Worm (Caenorhabditis elegans) whole organism, L1 larva: ENCODE measurements around the gene nep-6.

Source experiments
- blmp-1 ChIP-seq: fragments of 150-350 bp; optimal IDR thresholded peaks from 2 replicates; lab custom pipeline; 2014; ENCODE audit warnings: missing biosample characterization, missing genetic modification characterization
- ceh-82 ChIP-seq, 3 experiments: fragments of 150-350 bp in 1 of 3; sonication (generic microtip) in 2 of 3; optimal IDR thresholded peaks; 2 replicates each; lab custom pipeline; 2014 to 2017; ENCODE audit warnings: missing biosample characterization in 3 of 3, missing genetic modification characterization in 3 of 3
- dsc-1 ChIP-seq: sonication (generic microtip); optimal IDR thresholded peaks from 2 replicates; lab custom pipeline; 2016; ENCODE audit warnings: mild to moderate bottlenecking, missing genetic modification characterization, missing compliant biosample characterization
- egl-13 ChIP-seq: sonication (generic microtip); optimal IDR thresholded peaks from 2 replicates; lab custom pipeline; 2016; ENCODE audit warnings: missing genotype, missing genetic modification reagents, missing genetic modification characterization, missing compliant biosample characterization
- fkh-10 ChIP-seq: sonication (generic microtip); optimal IDR thresholded peaks from 2 replicates; lab custom pipeline; 2017; ENCODE audit warnings: missing biosample characterization, missing genetic modification reagents, missing genetic modification characterization
- ztf-4 ChIP-seq: fragments of 150-350 bp; optimal IDR thresholded peaks from 2 replicates; lab custom pipeline; 2014; ENCODE audit warnings: missing biosample characterization, missing genetic modification characterization

ce11 chrII:3403535-3403934 is 13.1 kb upstream of the nep-6 start, which contains the start of gene nep-8:
- TF ChIP-seq fkh-10 (GFP tag; lab: Kevin White, UChicago) = no peak
- no peak for TF ChIP-seq dsc-1 (tag; lab: Kevin White, UChicago)
- no peak for TF ChIP-seq ceh-82 (tag; optimal IDR thresholded peaks at IDR 0.05; lab: Kevin White, UChicago)
- TF ChIP-seq egl-13 = no peak
- no peak for TF ChIP-seq ztf-4
- TF ChIP-seq blmp-1 (tag; lab: Kevin White, UChicago) = no peak
